Worm (Caenorhabditis elegans): ENCODE data around the gene emb-9.

Gene emb-9

DNA sequence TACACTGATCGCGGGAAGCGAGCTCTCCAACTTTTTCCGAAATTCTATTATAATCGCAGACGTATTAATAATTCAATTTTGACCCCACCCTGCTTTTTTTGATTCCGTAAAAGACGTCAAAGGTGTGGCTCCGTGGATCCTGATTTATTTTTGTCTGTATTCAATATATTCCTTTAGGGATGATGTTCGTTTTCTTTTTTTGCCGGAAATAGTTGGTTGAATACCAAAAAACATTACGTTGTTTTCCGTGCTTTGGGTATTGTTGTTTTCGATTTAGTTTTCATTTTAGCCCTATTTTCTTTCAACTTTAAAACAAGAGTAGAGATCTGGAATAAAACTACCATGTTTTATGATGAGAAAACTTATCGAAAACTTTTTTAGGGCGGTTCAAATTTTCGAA, 32.5 kb upstream of the emb-9 start:
- TF ChIP-seq zag-1 (tag; optimal IDR thresholded peaks at IDR 0.05): no peak
- no peak for TF ChIP-seq lin-15B (tag; optimal IDR thresholded peaks at IDR 0.05)
- TF ChIP-seq egl-27 (tag; optimal IDR thresholded peaks at IDR 0.05): no peak
- no peak for TF ChIP-seq rnt-1 (tag; optimal IDR thresholded peaks at IDR 0.05)
- no peak for TF ChIP-seq efl-1 (optimal IDR thresholded peaks at IDR 0.05)
- TF ChIP-seq efl-1 (GFP tag; optimal IDR thresholded peaks at IDR 0.05 in 1 of 2): no peak
- no peak for TF ChIP-seq tbx-2 (tag; optimal IDR thresholded peaks at IDR 0.05)
- TF ChIP-seq nhr-76 (tag; optimal IDR thresholded peaks at IDR 0.05): no peak
- no peak for TF ChIP-seq fkh-8 (tag; optimal IDR thresholded peaks at IDR 0.05)
- no peak for TF ChIP-seq fkh-4 (tag; optimal IDR thresholded peaks at IDR 0.05; ENCODE audit: borderline replicate concordance)
- no peak for TF ChIP-seq lin-35 (GFP tag; optimal IDR thresholded peaks at IDR 0.05)
- TF ChIP-seq fkh-10 (GFP tag; optimal IDR thresholded peaks at IDR 0.05): no peak
- no peak for TF ChIP-seq unc-30 (tag; optimal IDR thresholded peaks at IDR 0.05)
- no peak for TF ChIP-seq nhr-71 (tag; optimal IDR thresholded peaks at IDR 0.05)
- no peak for TF ChIP-seq unc-86 (tag; optimal IDR thresholded peaks at IDR 0.05)
- no peak for TF ChIP-seq elt-3 (tag; optimal IDR thresholded peaks at IDR 0.05)
- TF ChIP-seq pag-3 (tag; optimal IDR thresholded peaks at IDR 0.05; ENCODE audit: borderline replicate concordance, insufficient read depth): no peak
- TF ChIP-seq dpl-1 (GFP tag; optimal IDR thresholded peaks at IDR 0.05): no peak
- TF ChIP-seq nhr-84 (tag; optimal IDR thresholded peaks at IDR 0.05): no peak

DNA sequence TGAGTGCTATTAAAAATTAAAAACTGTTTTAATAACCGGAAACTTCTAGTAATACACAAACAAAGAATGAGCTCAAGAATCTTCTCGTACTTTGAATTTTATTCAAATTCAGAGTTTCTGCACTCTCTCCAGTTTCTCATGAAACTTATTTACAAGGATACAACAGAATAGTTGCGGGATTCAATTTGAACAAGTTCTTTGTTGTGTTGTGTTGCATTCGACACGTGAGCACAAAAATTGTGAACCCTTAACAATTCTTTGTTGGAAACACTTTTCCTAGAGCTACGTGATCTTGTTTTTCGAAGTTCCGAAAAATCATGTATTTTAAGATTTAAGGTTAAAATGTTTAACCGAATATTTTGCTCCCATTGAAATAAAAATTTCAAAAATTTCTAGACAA, 29.5 kb upstream of the emb-9 start:
- TF ChIP-seq efl-1 (optimal IDR thresholded peaks at IDR 0.05) (no peak), efl-1 (GFP tag; optimal IDR thresholded peaks at IDR 0.05 in 1 of 2) (peak in 1 of 2 experiments; percentile 25), fkh-10 (GFP tag; optimal IDR thresholded peaks at IDR 0.05) (peak; percentile 39), lin-14 (GFP tag; optimal IDR thresholded peaks at IDR 0.05) (peak; percentile 13), vab-15 (tag; optimal IDR thresholded peaks at IDR 0.05) (no peak)

DNA sequence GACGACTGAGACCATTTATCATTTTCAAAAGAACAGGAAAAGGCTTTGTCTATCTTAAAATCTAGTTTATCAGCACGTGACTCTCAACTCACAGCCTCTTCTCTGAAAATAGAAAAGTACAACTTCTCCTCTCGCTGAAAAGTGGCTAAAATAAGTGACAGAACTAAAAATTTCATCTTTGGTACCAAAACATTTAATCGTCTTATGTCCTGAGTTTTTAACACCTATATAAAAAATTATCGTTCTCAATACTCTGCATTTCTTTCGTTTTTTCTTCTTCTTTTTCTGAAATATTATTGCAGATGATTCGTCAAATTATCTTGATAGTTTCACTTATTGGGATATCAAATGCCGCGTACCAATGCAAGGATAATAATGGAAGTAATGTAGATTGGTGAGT, 22.7 kb upstream of the emb-9 start, which contains the start of gene crn-6:
Gene crn-6, plus strand, starts transcription at position 301 of the 400 bp plus-strand sequence.
- TF ChIP-seq mef-2 (tag; optimal IDR thresholded peaks at IDR 0.05) (no peak), tbx-2 (tag; optimal IDR thresholded peaks at IDR 0.05) (no peak), fkh-10 (GFP tag; optimal IDR thresholded peaks at IDR 0.05) (no peak), lin-13 (GFP tag; optimal IDR thresholded peaks at IDR 0.05) (no peak), egl-27 (tag; optimal IDR thresholded peaks at IDR 0.05) (no peak), nhr-84 (tag; optimal IDR thresholded peaks at IDR 0.05) (no peak), nhr-71 (tag; optimal IDR thresholded peaks at IDR 0.05) (no peak), alr-1 (tag; optimal IDR thresholded peaks at IDR 0.05; ENCODE audit: borderline replicate concordance) (no peak), tlp-1 (tag; optimal IDR thresholded peaks at IDR 0.05) (no peak), elt-2 (tag; optimal IDR thresholded peaks at IDR 0.05) (no peak), sptf-1 (tag; optimal IDR thresholded peaks at IDR 0.05) (no peak), ces-1 (GFP tag; optimal IDR thresholded peaks at IDR 0.05) (no peak), ceh-82 (tag; optimal IDR thresholded peaks at IDR 0.05) (no peak), dpl-1 (GFP tag; optimal IDR thresholded peaks at IDR 0.05) (no peak), lsy-2 (tag; optimal IDR thresholded peaks at IDR 0.05) (no peak), F16B12.6 (tag; optimal IDR thresholded peaks at IDR 0.05) (no peak)

DNA sequence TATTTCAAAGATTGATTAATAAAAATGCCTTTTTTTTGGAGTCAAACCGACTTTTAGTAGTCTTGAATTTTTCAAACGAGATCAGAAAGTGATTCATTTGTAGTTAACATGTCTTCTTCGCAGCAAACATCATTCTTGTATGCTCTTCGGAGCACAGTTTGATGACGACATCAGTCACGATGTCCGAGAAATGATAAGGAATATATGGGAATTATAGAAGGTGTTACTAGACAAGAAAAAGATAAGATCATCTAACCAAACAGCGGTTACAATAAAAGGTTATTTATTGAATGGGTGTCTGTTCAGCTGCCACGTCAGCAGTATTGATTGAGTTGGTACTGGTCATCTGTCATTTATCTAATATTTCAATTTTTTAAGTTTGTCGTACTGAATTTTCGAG, 22.1 kb upstream of the emb-9 start:
- TF ChIP-seq isw-1 (GFP tag; IDR thresholded peaks at IDR 0.05) (no peak), elt-2 (tag; optimal IDR thresholded peaks at IDR 0.05) (peak; percentile 27), fkh-4 (tag; optimal IDR thresholded peaks at IDR 0.05; ENCODE audit: borderline replicate concordance) (no peak), efl-1 (optimal IDR thresholded peaks at IDR 0.05) (no peak), efl-1 (GFP tag; optimal IDR thresholded peaks at IDR 0.05 in 1 of 2) (peak in 1 of 2 experiments; percentile 28), lin-14 (GFP tag; optimal IDR thresholded peaks at IDR 0.05) (no peak), fkh-8 (tag; optimal IDR thresholded peaks at IDR 0.05) (no peak)

DNA sequence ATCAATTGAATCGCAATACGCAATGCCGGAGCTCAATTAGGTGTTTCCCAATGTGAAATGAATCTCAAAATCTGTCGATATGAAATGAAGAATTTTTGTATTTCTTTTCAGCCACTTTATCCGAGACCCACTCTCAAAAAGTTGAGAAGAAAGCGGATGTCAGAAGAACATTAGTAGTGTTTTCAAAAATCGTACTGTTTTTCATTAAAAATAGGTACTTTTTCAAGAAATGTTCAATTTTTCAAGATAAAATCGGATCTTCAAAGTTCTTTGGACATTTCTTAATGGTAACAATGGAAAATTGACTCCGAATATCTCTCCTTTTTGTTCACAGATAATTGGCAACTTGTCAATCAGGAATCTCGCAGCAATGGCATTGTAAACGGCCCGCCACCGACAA, 17.0 kb upstream of the emb-9 start, which contains the start of gene flp-25:
Gene flp-25, plus strand, starts transcription at position 301 of the 400 bp plus-strand sequence.
- TF ChIP-seq aly-2 (tag; optimal IDR thresholded peaks at IDR 0.05) (no peak), ztf-4 (tag; optimal IDR thresholded peaks at IDR 0.05) (no peak), zip-4 (GFP tag; optimal IDR thresholded peaks at IDR 0.05) (no peak), mab-9 (GFP tag; IDR thresholded peaks at IDR 0.05) (no peak), nhr-90 (tag; optimal IDR thresholded peaks at IDR 0.05; ENCODE audit: poor library complexity) (no peak), hlh-4 (tag; optimal IDR thresholded peaks at IDR 0.05) (no peak), pax-3 (tag; optimal IDR thresholded peaks at IDR 0.05) (no peak), pag-3 (tag; optimal IDR thresholded peaks at IDR 0.05; ENCODE audit: borderline replicate concordance, insufficient read depth) (no peak), unc-30 (tag; optimal IDR thresholded peaks at IDR 0.05) (no peak), lin-13 (GFP tag; optimal IDR thresholded peaks at IDR 0.05) (no peak), C16A3.4 (tag; optimal IDR thresholded peaks at IDR 0.05) (no peak), fkh-10 (GFP tag; optimal IDR thresholded peaks at IDR 0.05) (no peak), unc-62 (GFP tag; optimal IDR thresholded peaks at IDR 0.05) (no peak), ets-5 (GFP tag; IDR thresholded peaks at IDR 0.05) (no peak), rnt-1 (tag; optimal IDR thresholded peaks at IDR 0.05) (no peak), egl-27 (tag; optimal IDR thresholded peaks at IDR 0.05) (no peak), jun-1 (tag; optimal IDR thresholded peaks at IDR 0.05) (no peak)
